Fruit fly (Drosophila melanogaster): ENCODE data around the gene CG17028.

The CG17028 gene

dm6 chr3L:15978224-15978623 lies at the start of gene CG17028:
Gene CG17028 (plus strand): TSS chr3L:15978524.
- TF ChIP-seq insv (optimal IDR thresholded peaks at IDR 0.05), result no peak
- no peak for TF ChIP-seq Sin3A (optimal IDR thresholded peaks at IDR 0.05)
- no peak for TF ChIP-seq Myc (optimal IDR thresholded peaks at IDR 0.05)
- TF ChIP-seq h (optimal IDR thresholded peaks at IDR 0.05), result no peak
- no peak for TF ChIP-seq psq (optimal IDR thresholded peaks at IDR 0.05)
- TF ChIP-seq ttk (optimal IDR thresholded peaks at IDR 0.05), result no peak

dm6 chr3L:15940823-15941222 lies 37.5 kb upstream of the CG17028 start:
- TF ChIP-seq psq (optimal IDR thresholded peaks at IDR 0.05), result no peak
- no peak for TF ChIP-seq Myc (optimal IDR thresholded peaks at IDR 0.05)
- no peak for TF ChIP-seq ttk (optimal IDR thresholded peaks at IDR 0.05)
- no peak for TF ChIP-seq insv (optimal IDR thresholded peaks at IDR 0.05)
- TF ChIP-seq Sin3A (optimal IDR thresholded peaks at IDR 0.05), result no peak
- TF ChIP-seq h (optimal IDR thresholded peaks at IDR 0.05), result no peak

dm6 chr3L:15952287-15952686 lies 26.0 kb upstream of the CG17028 start:
- no peak for TF ChIP-seq h (optimal IDR thresholded peaks at IDR 0.05)
- TF ChIP-seq insv (optimal IDR thresholded peaks at IDR 0.05), result no peak
- TF ChIP-seq Sin3A (optimal IDR thresholded peaks at IDR 0.05), result no peak
- no peak for TF ChIP-seq psq (optimal IDR thresholded peaks at IDR 0.05)
- TF ChIP-seq Myc (optimal IDR thresholded peaks at IDR 0.05), result no peak
- TF ChIP-seq ttk (optimal IDR thresholded peaks at IDR 0.05), result no peak

- no peak for TF ChIP-seq psq (optimal IDR thresholded peaks at IDR 0.05)
- TF ChIP-seq insv (optimal IDR thresholded peaks at IDR 0.05), result no peak
- TF ChIP-seq Myc (optimal IDR thresholded peaks at IDR 0.05), result no peak
- no peak for TF ChIP-seq Sin3A (optimal IDR thresholded peaks at IDR 0.05)
- no peak for TF ChIP-seq h (optimal IDR thresholded peaks at IDR 0.05)
- TF ChIP-seq ttk (optimal IDR thresholded peaks at IDR 0.05), result no peak
Measured at dm6 chr3L:15952909-15953308, 25.4 kb upstream of the CG17028 start.

dm6 chr3L:15953892-15954291 lies 24.4 kb upstream of the CG17028 start:
- TF ChIP-seq psq (optimal IDR thresholded peaks at IDR 0.05), result no peak
- TF ChIP-seq Sin3A (optimal IDR thresholded peaks at IDR 0.05), result no peak
- TF ChIP-seq Myc (optimal IDR thresholded peaks at IDR 0.05), result no peak
- no peak for TF ChIP-seq ttk (optimal IDR thresholded peaks at IDR 0.05)
- TF ChIP-seq h (optimal IDR thresholded peaks at IDR 0.05), result no peak
- no peak for TF ChIP-seq insv (optimal IDR thresholded peaks at IDR 0.05)

- TF ChIP-seq Sin3A (optimal IDR thresholded peaks at IDR 0.05) (no peak), psq (optimal IDR thresholded peaks at IDR 0.05) (no peak), ttk (optimal IDR thresholded peaks at IDR 0.05) (no peak)
Measured at dm6 chr3L:15954784-15955427, 23.4 kb upstream of the CG17028 start, which contains the start of the genes Pka-C3 and GXIVsPLA2. Gene Pka-C3 (minus strand): TSS chr3L:15954797. Gene GXIVsPLA2 (plus strand): TSS chr3L:15955096.

dm6 chr3L:15956448-15957010 lies 21.8 kb upstream of the CG17028 start, which contains the start of gene elgi:
Gene elgi (plus strand): TSS chr3L:15956550.
- no peak for TF ChIP-seq psq (optimal IDR thresholded peaks at IDR 0.05)
- no peak for TF ChIP-seq Sin3A (optimal IDR thresholded peaks at IDR 0.05)
- TF ChIP-seq h (optimal IDR thresholded peaks at IDR 0.05), result no peak
- TF ChIP-seq ttk (optimal IDR thresholded peaks at IDR 0.05), result no peak

dm6 chr3L:15958612-15959315 lies 19.6 kb upstream of the CG17028 start, which contains the start of gene CG17032:
Gene CG17032 (plus strand): TSS chr3L:15958843.
- TF ChIP-seq psq (optimal IDR thresholded peaks at IDR 0.05) (no peak), h (optimal IDR thresholded peaks at IDR 0.05) (no peak), Myc (optimal IDR thresholded peaks at IDR 0.05) (no peak), ttk (optimal IDR thresholded peaks at IDR 0.05) (no peak), insv (optimal IDR thresholded peaks at IDR 0.05) (no peak)

dm6 chr3L:15967588-15968500 lies 10.5 kb upstream of the CG17028 start, which contains the start of the genes Brr2 and CG10516:
Gene Brr2 (minus strand): TSS chr3L:15967872.
Gene CG10516 (plus strand): TSS chr3L:15968204.
- TF ChIP-seq h (optimal IDR thresholded peaks at IDR 0.05) (no peak), ttk (optimal IDR thresholded peaks at IDR 0.05) (no peak), insv (optimal IDR thresholded peaks at IDR 0.05) (no peak)

dm6 chr3L:15968686-15969085 lies 9.6 kb upstream of the CG17028 start:
- TF ChIP-seq Myc (optimal IDR thresholded peaks at IDR 0.05) (no peak), insv (optimal IDR thresholded peaks at IDR 0.05) (no peak), Sin3A (optimal IDR thresholded peaks at IDR 0.05) (no peak), ttk (optimal IDR thresholded peaks at IDR 0.05) (no peak), h (optimal IDR thresholded peaks at IDR 0.05) (no peak), psq (optimal IDR thresholded peaks at IDR 0.05) (no peak)

- TF ChIP-seq h (optimal IDR thresholded peaks at IDR 0.05) (no peak), psq (optimal IDR thresholded peaks at IDR 0.05) (no peak), Myc (optimal IDR thresholded peaks at IDR 0.05) (no peak), ttk (optimal IDR thresholded peaks at IDR 0.05) (no peak), Sin3A (optimal IDR thresholded peaks at IDR 0.05) (no peak)
Measured at dm6 chr3L:15974166-15974565, 4.2 kb upstream of the CG17028 start.
